Worm (Caenorhabditis elegans) whole organism, L4 larva: ENCODE results near the gene F09C6.13.

ENCODE experiments used
- F26F4.8 ChIP-seq: fragments of 200-800 bp; sonication (Bioruptor generic); conservative IDR thresholded peaks from 2 replicates; pipeline ENCODE4 v1.3.6; 2022; ENCODE audit warnings: missing genetic modification characterization, missing compliant biosample characterization
- F37D6.2 ChIP-seq: sonication (generic microtip); optimal IDR thresholded peaks from 2 replicates; lab custom pipeline; 2016; ENCODE audit warnings: mild to moderate bottlenecking, missing genetic modification characterization, missing compliant biosample characterization
- F44E2.7 ChIP-seq: fragments of 200-800 bp; sonication (Bioruptor generic); IDR thresholded peaks from 2 replicates; pipeline ENCODE4 v2.1.2; 2022; ENCODE audit warnings: missing genetic modification characterization, missing compliant biosample characterization
- F49E8.2 ChIP-seq: sonication (generic microtip); optimal IDR thresholded peaks from 2 replicates; lab custom pipeline; 2016; ENCODE audit warnings: missing compliant biosample characterization, mild to moderate bottlenecking, missing genetic modification characterization, borderline replicate concordance
- Y5F2A.4 ChIP-seq: fragments of 200-800 bp; sonication (Bioruptor generic); optimal IDR thresholded peaks from 2 replicates; lab custom pipeline; 2018; ENCODE audit warnings: mild to moderate bottlenecking, missing genetic modification characterization, missing compliant biosample characterization
- Y75B8A.6 ChIP-seq: fragments of 200-800 bp; sonication (Bioruptor generic); IDR thresholded peaks from 2 replicates; pipeline ENCODE4 v1.3.6; 2022; ENCODE audit warnings: missing genetic modification reagents, missing genetic modification characterization, missing compliant biosample characterization
- aly-2 ChIP-seq: sonication (generic microtip); optimal IDR thresholded peaks from 2 replicates; lab custom pipeline; 2018; ENCODE audit warnings: missing biosample characterization, missing genetic modification characterization
- ama-1 ChIP-seq: fragments of 150-350 bp; optimal IDR thresholded peaks from 2 replicates; lab custom pipeline; 2014; ENCODE audit warnings: inconsistent platforms, mixed read lengths
- attf-4 ChIP-seq: sonication (generic microtip); optimal IDR thresholded peaks from 3 replicates; lab custom pipeline; 2017; ENCODE audit warnings: missing biosample characterization, missing genetic modification characterization
- ceh-28 ChIP-seq: fragments of 150-350 bp; optimal IDR thresholded peaks from 2 replicates; lab custom pipeline; 2014; ENCODE audit warnings: missing biosample characterization, missing genetic modification reagents, missing genetic modification characterization
- ceh-44 ChIP-seq: fragments of 200-800 bp; sonication (Bioruptor generic); IDR thresholded peaks from 2 replicates; pipeline ENCODE4 v1.3.6; 2022; ENCODE audit warnings: missing genetic modification reagents, missing genetic modification characterization, missing compliant biosample characterization
- ceh-62 ChIP-seq: sonication (generic microtip); optimal IDR thresholded peaks from 2 replicates; lab custom pipeline; 2017; ENCODE audit warnings: missing biosample characterization, missing genetic modification characterization
- ceh-82 ChIP-seq: sonication (generic microtip); optimal IDR thresholded peaks from 2 replicates; lab custom pipeline; 2017; ENCODE audit warnings: missing biosample characterization, missing genetic modification characterization
- daf-16 ChIP-seq, 3 experiments: sonication (generic microtip); optimal IDR thresholded peaks; 2 replicates each; lab custom pipeline; 2016 to 2017; ENCODE audit warnings: missing genetic modification characterization in 3 of 3, missing genetic modification reagents in 3 of 3, mild to moderate bottlenecking in 2 of 3, missing compliant biosample characterization in 2 of 3, missing biosample characterization in 1 of 3, moderate library complexity in 1 of 3
- daf-8 ChIP-seq: fragments of 200-800 bp; sonication (Bioruptor generic); IDR thresholded peaks from 2 replicates; pipeline ENCODE4 v1.3.6; 2022; ENCODE audit warnings: missing genetic modification characterization, missing compliant biosample characterization
- dmd-6 ChIP-seq: fragments of 200-800 bp; sonication (Bioruptor generic); IDR thresholded peaks from 2 replicates; pipeline ENCODE4 v1.3.6; 2022; ENCODE audit warnings: missing genetic modification reagents, missing genetic modification characterization, missing compliant biosample characterization
- dpl-1 ChIP-seq: fragments of 150-350 bp; optimal IDR thresholded peaks from 2 replicates; lab custom pipeline; 2014; ENCODE audit warnings: missing biosample characterization, missing genetic modification reagents, missing genetic modification characterization
- dve-1 ChIP-seq: sonication (generic microtip); optimal IDR thresholded peaks from 2 replicates; lab custom pipeline; 2017; ENCODE audit warnings: antibody characterized with exemption, mild to moderate bottlenecking, missing genetic modification characterization, missing compliant biosample characterization; ENCODE audit not compliant: insufficient read depth
- egl-43 ChIP-seq: fragments of 200-800 bp; sonication (Bioruptor generic); IDR thresholded peaks from 2 replicates; pipeline ENCODE4 v1.3.6; 2022; ENCODE audit warnings: missing genetic modification reagents, missing genetic modification characterization, missing compliant biosample characterization
- fkh-10 ChIP-seq: fragments of 150-350 bp; optimal IDR thresholded peaks from 2 replicates; lab custom pipeline; 2014; ENCODE audit warnings: missing biosample characterization, missing genetic modification reagents, missing genetic modification characterization
- gei-8 ChIP-seq: fragments of 200-800 bp; sonication (Bioruptor generic); optimal IDR thresholded peaks from 2 replicates; lab custom pipeline; 2018; ENCODE audit warnings: mild to moderate bottlenecking, missing genetic modification characterization, missing compliant biosample characterization
- hlh-11 ChIP-seq: fragments of 200-800 bp; sonication (Bioruptor generic); optimal IDR thresholded peaks from 2 replicates; lab custom pipeline; 2018; ENCODE audit warnings: mild to moderate bottlenecking, missing genetic modification characterization, missing compliant biosample characterization
- hmg-1.1 ChIP-seq: fragments of 200-800 bp; sonication (Bioruptor generic); IDR thresholded peaks from 2 replicates; pipeline ENCODE4 v1.3.6; 2022; ENCODE audit warnings: missing genetic modification reagents, missing genetic modification characterization, missing compliant biosample characterization
- lim-7 ChIP-seq: fragments of 200-800 bp; sonication (Bioruptor generic); IDR thresholded peaks from 2 replicates; pipeline ENCODE4 v1.3.6; 2022; ENCODE audit warnings: missing genetic modification characterization, missing compliant biosample characterization
- lin-15B ChIP-seq: fragments of 150-350 bp; sonication (generic microtip); optimal IDR thresholded peaks from 3 replicates; lab custom pipeline; 2014; ENCODE audit warnings: missing biosample characterization, missing genetic modification characterization
- lin-38 ChIP-seq: fragments of 200-800 bp; sonication (Bioruptor generic); IDR thresholded peaks from 2 replicates; pipeline ENCODE4 v1.3.6; 2022; ENCODE audit warnings: missing genetic modification reagents, missing genetic modification characterization, missing compliant biosample characterization
- lir-3 ChIP-seq: sonication (generic microtip); optimal IDR thresholded peaks from 2 replicates; lab custom pipeline; 2016; ENCODE audit warnings: mild to moderate bottlenecking, missing genetic modification characterization, missing compliant biosample characterization
- mdl-1 ChIP-seq, 2 experiments: fragments of 150-350 bp in 1 of 2; sonication (generic microtip) in 1 of 2; optimal IDR thresholded peaks; 2 replicates each; lab custom pipeline; 2014 to 2017; ENCODE audit warnings: missing biosample characterization in 2 of 2, missing genetic modification characterization in 2 of 2
- nhr-10 ChIP-seq: fragments of 150-350 bp; optimal IDR thresholded peaks from 2 replicates; lab custom pipeline; 2014; ENCODE audit warnings: missing biosample characterization, missing genetic modification characterization
- nhr-102 ChIP-seq: sonication (generic microtip); optimal IDR thresholded peaks from 2 replicates; lab custom pipeline; 2016; ENCODE audit warnings: mild to moderate bottlenecking, missing genetic modification characterization, moderate library complexity, missing compliant biosample characterization
- nhr-25 ChIP-seq: sonication (generic microtip); optimal IDR thresholded peaks from 2 replicates; lab custom pipeline; 2017; ENCODE audit warnings: missing genetic modification characterization, mild to moderate bottlenecking, missing compliant biosample characterization, antibody characterized with exemption, moderate library complexity, borderline replicate concordance; ENCODE audit not compliant: insufficient read depth
- nhr-41 ChIP-seq: fragments of 200-800 bp; sonication (Bioruptor generic); IDR thresholded peaks from 2 replicates; pipeline ENCODE4 v1.3.6; 2022; ENCODE audit warnings: missing genetic modification reagents, missing genetic modification characterization, missing compliant biosample characterization
- nhr-42 ChIP-seq: fragments of 200-800 bp; sonication (Bioruptor generic); IDR thresholded peaks from 2 replicates; pipeline ENCODE4 v1.3.6; 2022; ENCODE audit warnings: missing genetic modification characterization, missing compliant biosample characterization
- nhr-48 ChIP-seq: sonication (generic microtip); optimal IDR thresholded peaks from 2 replicates; lab custom pipeline; 2016; ENCODE audit warnings: mild to moderate bottlenecking, missing genetic modification characterization, missing compliant biosample characterization
- nhr-6 ChIP-seq: fragments of 150-350 bp; optimal IDR thresholded peaks from 2 replicates; lab custom pipeline; 2014; ENCODE audit warnings: missing biosample characterization, missing genetic modification characterization
- pha-4 ChIP-seq, 2 experiments: fragments of 150-350 bp in 1 of 2; fragments of 200-800 bp in 1 of 2; sonication (Bioruptor generic) in 1 of 2; IDR thresholded peaks in 1 of 2; optimal IDR thresholded peaks in 1 of 2; 2 replicates each; pipeline versions ENCODE4 v1.3.6 to Lab custom; 2014 to 2022; ENCODE audit warnings: missing genetic modification characterization in 2 of 2, missing genetic modification reagents in 2 of 2, missing biosample characterization in 1 of 2, missing compliant biosample characterization in 1 of 2
- saeg-2 ChIP-seq: fragments of 200-800 bp; sonication (Bioruptor generic); IDR thresholded peaks from 2 replicates; pipeline ENCODE4 v1.3.6; 2022; ENCODE audit warnings: missing genetic modification reagents, missing genetic modification characterization, missing compliant biosample characterization
- snpc-4 ChIP-seq: fragments of 150-350 bp; optimal IDR thresholded peaks from 2 replicates; lab custom pipeline; 2014; ENCODE audit warnings: missing biosample characterization, missing genetic modification characterization
- vab-7 ChIP-seq: fragments of 200-800 bp; sonication (Bioruptor generic); IDR thresholded peaks from 2 replicates; pipeline ENCODE4 v1.3.6; 2022; ENCODE audit warnings: missing genetic modification reagents, missing genetic modification characterization, missing compliant biosample characterization
- zip-11 ChIP-seq: fragments of 200-800 bp; sonication (Bioruptor generic); IDR thresholded peaks from 2 replicates; pipeline ENCODE4 v1.3.6; 2022; ENCODE audit warnings: missing genetic modification characterization, missing compliant biosample characterization
- zip-2 ChIP-seq: fragments of 150-350 bp; optimal IDR thresholded peaks from 2 replicates; lab custom pipeline; 2014; ENCODE audit warnings: missing biosample characterization, missing genetic modification characterization
- ztf-7 ChIP-seq: fragments of 150-350 bp; optimal IDR thresholded peaks from 2 replicates; lab custom pipeline; 2014; ENCODE audit warnings: missing biosample characterization, missing genetic modification characterization

F09C6.13 gene

ce11 chrV:16857977-16858479 is 26.8 kb upstream of the F09C6.13 start, which contains the start of the genes clec-31 and clec-22:
Gene clec-31 (minus strand): TSS chrV:16858077.
Gene clec-22 (plus strand): TSS chrV:16858429.
- TF ChIP-seq F44E2.7 (GFP tag; lab: Robert Waterston, UW) = no peak
- TF ChIP-seq vab-7 (GFP tag; lab: Robert Waterston, UW) = no peak
- no peak for TF ChIP-seq nhr-6 (tag; lab: Kevin White, UChicago)

- no peak for TF ChIP-seq vab-7 (GFP tag; lab: Robert Waterston, UW)
- no peak for TF ChIP-seq nhr-25
- no peak for TF ChIP-seq fkh-10 (GFP tag; lab: Kevin White, UChicago)
- TF ChIP-seq F26F4.8 (GFP tag; lab: Robert Waterston, UW) = no peak
- TF ChIP-seq ceh-44 (GFP tag; lab: Robert Waterston, UW) = no peak
These were observed 23.1 kb upstream of the F09C6.13 start, which contains the start of the genes clec-32 and clec-24 for ce11 chrV:16861719-16862118. Gene clec-32 (minus strand): TSS chrV:16861819. Gene clec-24 (plus strand): TSS chrV:16862012.

ce11 chrV:16865404-16865803 is 19.4 kb upstream of the F09C6.13 start, which contains the start of gene clec-28:
Gene clec-28 (plus strand): TSS chrV:16865704.
- no peak for TF ChIP-seq zip-11 (GFP tag; lab: Robert Waterston, UW)
- no peak for TF ChIP-seq saeg-2
- no peak for TF ChIP-seq Y75B8A.6 (GFP tag; lab: Robert Waterston, UW)
- no peak for TF ChIP-seq gei-8 (GFP tag; lab: Kevin White, UChicago)
- TF ChIP-seq egl-43 (GFP tag; lab: Robert Waterston, UW) = no peak

- TF ChIP-seq pha-4 (GFP tag; IDR thresholded peaks at IDR 0.05; lab: Robert Waterston, UW) = no peak
- TF ChIP-seq pha-4 (tag; optimal IDR thresholded peaks at IDR 0.05; lab: Kevin White, UChicago) = no peak
- no peak for TF ChIP-seq Y75B8A.6 (GFP tag; lab: Robert Waterston, UW)
- no peak for TF ChIP-seq dpl-1 (GFP tag; lab: Kevin White, UChicago)
- no peak for TF ChIP-seq lin-15B (tag; lab: Kevin White, UChicago)
- no peak for TF ChIP-seq gei-8 (GFP tag; lab: Kevin White, UChicago)
- no peak for TF ChIP-seq daf-8 (GFP tag; lab: Robert Waterston, UW)
- no peak for TF ChIP-seq nhr-102 (tag; lab: Kevin White, UChicago)
- no peak for TF ChIP-seq hmg-1.1 (GFP tag; lab: Robert Waterston, UW)
- no peak for TF ChIP-seq ceh-82 (tag; lab: Kevin White, UChicago)
- TF ChIP-seq F49E8.2 (tag; lab: Kevin White, UChicago) = no peak
- TF ChIP-seq ceh-28 (tag; lab: Kevin White, UChicago) = no peak
- no peak for TF ChIP-seq daf-16 (GFP tag; optimal IDR thresholded peaks at IDR 0.05; lab: Kevin White, UChicago)
- TF ChIP-seq daf-16 (tag; optimal IDR thresholded peaks at IDR 0.05; lab: Kevin White, UChicago) = no peak
- TF ChIP-seq lir-3 (tag; lab: Kevin White, UChicago) = no peak
- no peak for TF ChIP-seq snpc-4 (tag; lab: Kevin White, UChicago)
- no peak for TF ChIP-seq zip-2 (tag; lab: Kevin White, UChicago)
- no peak for TF ChIP-seq nhr-48 (tag; lab: Kevin White, UChicago)
- TF ChIP-seq ceh-62 (tag; lab: Kevin White, UChicago) = no peak
- TF ChIP-seq mdl-1 (tag; optimal IDR thresholded peaks at IDR 0.05; lab: Kevin White, UChicago) = no peak
- TF ChIP-seq hlh-11 (tag; lab: Kevin White, UChicago) = no peak
These were observed 15.1 kb upstream of the F09C6.13 start, which contains the start of gene clec-33 for ce11 chrV:16869740-16870139. Gene clec-33 (minus strand): TSS chrV:16869840.

ce11 chrV:16871387-16871786 is 13.5 kb upstream of the F09C6.13 start, which contains the start of gene thn-4:
Gene thn-4 (minus strand): TSS chrV:16871487.
- TF ChIP-seq nhr-48 (tag; lab: Kevin White, UChicago) (no peak), ceh-28 (tag; lab: Kevin White, UChicago) (no peak), fkh-10 (GFP tag; lab: Kevin White, UChicago) (no peak), F37D6.2 (tag; lab: Kevin White, UChicago) (no peak), ama-1 (lab: Kevin White, UChicago) (no peak), dve-1 (tag; lab: Kevin White, UChicago) (no peak), hmg-1.1 (GFP tag; lab: Robert Waterston, UW) (no peak), attf-4 (tag; lab: Kevin White, UChicago) (no peak), lim-7 (GFP tag; lab: Robert Waterston, UW) (no peak), nhr-41 (GFP tag; lab: Robert Waterston, UW) (no peak), nhr-42 (no peak), Y5F2A.4 (GFP tag; lab: Kevin White, UChicago) (no peak), nhr-10 (tag; lab: Kevin White, UChicago) (no peak), aly-2 (tag; lab: Kevin White, UChicago) (no peak), lin-38 (GFP tag; lab: Robert Waterston, UW) (no peak), dmd-6 (GFP tag; lab: Robert Waterston, UW) (no peak), gei-8 (GFP tag; lab: Kevin White, UChicago) (no peak), ztf-7 (tag; lab: Kevin White, UChicago) (no peak), ceh-82 (tag; lab: Kevin White, UChicago) (no peak)
